Worm (Caenorhabditis elegans) whole organism, L2 larva: ENCODE results near the gene gad-1.

Source experiments
- C34F6.9 ChIP-seq: fragments of 150-350 bp; optimal IDR thresholded peaks from 2 replicates; lab custom pipeline; 2014; ENCODE audit warnings: missing biosample characterization, missing genetic modification characterization
- F13H6.1 ChIP-seq: sonication (generic microtip); optimal IDR thresholded peaks from 2 replicates; lab custom pipeline; 2016; ENCODE audit warnings: missing genetic modification characterization, missing compliant biosample characterization
- ceh-82 ChIP-seq: fragments of 150-350 bp; optimal IDR thresholded peaks from 2 replicates; lab custom pipeline; 2014; ENCODE audit warnings: missing biosample characterization, missing genetic modification characterization
- dmd-4 ChIP-seq: sonication (generic microtip); optimal IDR thresholded peaks from 2 replicates; lab custom pipeline; 2017; ENCODE audit warnings: missing biosample characterization, missing genetic modification characterization
- elt-3 ChIP-seq: sonication (generic microtip); optimal IDR thresholded peaks from 2 replicates; lab custom pipeline; 2017; ENCODE audit warnings: missing biosample characterization, missing genetic modification characterization
- fos-1 ChIP-seq: fragments of 150-350 bp; optimal IDR thresholded peaks from 2 replicates; lab custom pipeline; 2014; ENCODE audit warnings: missing biosample characterization, missing genetic modification characterization
- lin-13 ChIP-seq: fragments of 150-350 bp; optimal IDR thresholded peaks from 2 replicates; lab custom pipeline; 2014; ENCODE audit warnings: missing biosample characterization, missing genetic modification reagents, missing genetic modification characterization
- mbf-1 ChIP-seq: sonication (generic microtip); optimal IDR thresholded peaks from 2 replicates; lab custom pipeline; 2017; ENCODE audit warnings: missing biosample characterization, missing genetic modification characterization
- nhr-12 ChIP-seq: fragments of 150-350 bp; optimal IDR thresholded peaks from 2 replicates; lab custom pipeline; 2014; ENCODE audit warnings: missing biosample characterization, missing genetic modification characterization
- nhr-129 ChIP-seq: fragments of 150-350 bp; optimal IDR thresholded peaks from 2 replicates; lab custom pipeline; 2014; ENCODE audit warnings: missing biosample characterization, missing genetic modification characterization
- nhr-25 ChIP-seq: fragments of 150-350 bp; sonication (generic microtip); optimal IDR thresholded peaks from 3 replicates; lab custom pipeline; 2014; ENCODE audit warnings: missing biosample characterization, missing genetic modification characterization
- nhr-6 ChIP-seq: fragments of 150-350 bp; optimal IDR thresholded peaks from 2 replicates; lab custom pipeline; 2014; ENCODE audit warnings: missing biosample characterization, missing genetic modification characterization
- sma-3 ChIP-seq: sonication (generic microtip); optimal IDR thresholded peaks from 2 replicates; lab custom pipeline; 2016; ENCODE audit warnings: missing genetic modification reagents, missing genetic modification characterization, missing compliant biosample characterization
- sma-9 ChIP-seq, 2 experiments: fragments of 150-350 bp in 1 of 2; sonication (generic microtip) in 1 of 2; optimal IDR thresholded peaks; 2 replicates each; lab custom pipeline; 2014 to 2016; ENCODE audit warnings: missing genetic modification characterization in 2 of 2, mild to moderate bottlenecking in 1 of 2, missing biosample characterization in 1 of 2, missing compliant biosample characterization in 1 of 2, missing genetic modification reagents in 1 of 2, moderate library complexity in 1 of 2
- unc-55 ChIP-seq: fragments of 150-350 bp; sonication (generic microtip); optimal IDR thresholded peaks from 3 replicates; lab custom pipeline; 2014; ENCODE audit warnings: missing biosample characterization, missing genetic modification reagents, missing genetic modification characterization
- ztf-1 ChIP-seq: fragments of 200-800 bp; sonication (Bioruptor generic); conservative IDR thresholded peaks from 2 replicates; pipeline ENCODE4 v1.3.6; 2022; ENCODE audit warnings: missing genetic modification characterization, missing compliant biosample characterization
- ztf-11 ChIP-seq: sonication (generic microtip); optimal IDR thresholded peaks from 2 replicates; lab custom pipeline; 2017; ENCODE audit warnings: missing biosample characterization, missing genetic modification characterization

gad-1 gene

ce11 chrV:6385677-6386276 is 47.5 kb downstream of the gad-1 start:
- TF ChIP-seq C34F6.9 (tag; lab: Kevin White, UChicago) (no peak), elt-3 (tag; lab: Kevin White, UChicago) (no peak), F13H6.1 (tag; lab: Kevin White, UChicago) (no peak), mbf-1 (tag; lab: Kevin White, UChicago) (no peak), lin-13 (no peak), ceh-82 (no peak), dmd-4 (tag; lab: Kevin White, UChicago) (no peak), nhr-25 (tag; lab: Kevin White, UChicago) (no peak), ztf-1 (GFP tag; lab: Robert Waterston, UW) (no peak), sma-9 (GFP tag; optimal IDR thresholded peaks at IDR 0.05; lab: Kevin White, UChicago) (no peak), sma-9 (tag; optimal IDR thresholded peaks at IDR 0.05; lab: Kevin White, UChicago) (no peak), nhr-12 (tag; lab: Kevin White, UChicago) (no peak), ztf-11 (tag; lab: Kevin White, UChicago) (no peak), fos-1 (tag; lab: Kevin White, UChicago) (no peak), unc-55 (no peak), nhr-129 (tag; lab: Kevin White, UChicago) (no peak), nhr-6 (tag; lab: Kevin White, UChicago) (no peak), sma-3 (GFP tag; lab: Kevin White, UChicago) (no peak)
